Worm (Caenorhabditis elegans) whole organism, midembryonic: ENCODE results near the gene prk-2.

Experiments used
- T22C8.4 ChIP-seq: fragments of 200-800 bp; sonication (Bioruptor generic); IDR thresholded peaks from 2 replicates; pipeline ENCODE4 v1.3.6; 2022; ENCODE audit warnings: missing genetic modification characterization, missing compliant biosample characterization
- cog-1 ChIP-seq: sonication (generic microtip); optimal IDR thresholded peaks from 2 replicates; lab custom pipeline; 2016; ENCODE audit warnings: missing genetic modification characterization, missing compliant biosample characterization
- flt-1 ChIP-seq: fragments of 200-800 bp; sonication (Bioruptor generic); IDR thresholded peaks from 2 replicates; pipeline ENCODE4 v1.3.6; 2022; ENCODE audit warnings: missing genetic modification characterization, missing compliant biosample characterization
- klf-2 ChIP-seq: fragments of 200-800 bp; sonication (Bioruptor generic); conservative IDR thresholded peaks from 2 replicates; pipeline ENCODE4 v1.3.6; 2022; ENCODE audit warnings: missing genetic modification reagents, missing genetic modification characterization, missing compliant biosample characterization
- med-1 ChIP-seq: sonication (generic microtip); optimal IDR thresholded peaks from 2 replicates; lab custom pipeline; 2017; ENCODE audit warnings: missing genetic modification characterization, mild to moderate bottlenecking, missing compliant biosample characterization, antibody characterized with exemption, missing genetic modification reagents; ENCODE audit not compliant: insufficient read depth
- ref-1 ChIP-seq: fragments of 200-800 bp; sonication (Bioruptor generic); conservative IDR thresholded peaks from 2 replicates; pipeline ENCODE4 v1.3.6; 2022; ENCODE audit warnings: missing genetic modification reagents, missing genetic modification characterization, missing compliant biosample characterization
- tab-1 ChIP-seq: fragments of 200-800 bp; sonication (Bioruptor generic); IDR thresholded peaks from 2 replicates; pipeline ENCODE4 v1.3.6; 2022; ENCODE audit warnings: missing genetic modification characterization, missing compliant biosample characterization
- ztf-23 ChIP-seq: fragments of 200-800 bp; sonication (Bioruptor generic); IDR thresholded peaks from 2 replicates; pipeline ENCODE4 v1.3.6; 2022; ENCODE audit warnings: missing genetic modification reagents, missing genetic modification characterization, missing compliant biosample characterization
- ztf-29 ChIP-seq: fragments of 200-800 bp; sonication (Bioruptor generic); IDR thresholded peaks from 2 replicates; pipeline ENCODE4 v1.3.6; 2022; ENCODE audit warnings: missing genetic modification reagents, missing genetic modification characterization, missing compliant biosample characterization

Gene prk-2

ce11 chrIII:3370054-3370453 lies at the start of gene prk-2:
Gene prk-2, minus strand, starts transcription at chrIII:3370209.
- TF ChIP-seq tab-1 (no peak), ztf-29 (no peak), klf-2 (GFP tag; lab: Robert Waterston, UW) (no peak), ztf-23 (no peak), med-1 (GFP tag; lab: Kevin White, UChicago) (no peak), ref-1 (GFP tag; lab: Robert Waterston, UW) (no peak), flt-1 (GFP tag; lab: Robert Waterston, UW) (no peak), cog-1 (tag; lab: Kevin White, UChicago) (no peak), T22C8.4 (GFP tag; lab: Robert Waterston, UW) (no peak)

ce11 chrIII:3418906-3419305 lies 48.9 kb upstream of the prk-2 start:
- TF ChIP-seq klf-2 (GFP tag; lab: Robert Waterston, UW) (no peak), cog-1 (tag; lab: Kevin White, UChicago) (no peak), tab-1 (no peak), ref-1 (GFP tag; lab: Robert Waterston, UW) (no peak), T22C8.4 (GFP tag; lab: Robert Waterston, UW) (no peak), med-1 (GFP tag; lab: Kevin White, UChicago) (no peak), ztf-29 (no peak), flt-1 (GFP tag; lab: Robert Waterston, UW) (no peak), ztf-23 (no peak)

- TF ChIP-seq T22C8.4 (GFP tag; lab: Robert Waterston, UW) (no peak), tab-1 (no peak), flt-1 (GFP tag; lab: Robert Waterston, UW) (no peak)
Observed at ce11 chrIII:3417453-3417852, 47.4 kb upstream of the prk-2 start.

ce11 chrIII:3414412-3414811 lies 44.4 kb upstream of the prk-2 start:
- TF ChIP-seq ref-1 (GFP tag; lab: Robert Waterston, UW) (no peak), cog-1 (tag; lab: Kevin White, UChicago) (no peak), klf-2 (GFP tag; lab: Robert Waterston, UW) (no peak), tab-1 (no peak), T22C8.4 (GFP tag; lab: Robert Waterston, UW) (no peak), ztf-29 (no peak), flt-1 (GFP tag; lab: Robert Waterston, UW) (no peak), med-1 (GFP tag; lab: Kevin White, UChicago) (no peak), ztf-23 (no peak)

- TF ChIP-seq ztf-23 (no peak), ref-1 (GFP tag; lab: Robert Waterston, UW) (no peak)
Observed at ce11 chrIII:3413437-3413836, 43.4 kb upstream of the prk-2 start.

ce11 chrIII:3405535-3405934 lies 35.5 kb upstream of the prk-2 start, which contains the start of gene golg-4:
Gene golg-4, plus strand, starts transcription at chrIII:3405568.
- TF ChIP-seq T22C8.4 (GFP tag; lab: Robert Waterston, UW) (peak; percentile 68; the same call in 1 of the 2 replicates), flt-1 (GFP tag; lab: Robert Waterston, UW) (no peak), ztf-23 (no peak)

ce11 chrIII:3404354-3404913 lies 34.4 kb upstream of the prk-2 start, which contains the start of the genes npp-9 and F59A2.5:
Gene npp-9, minus strand, starts transcription at chrIII:3404479.
Gene F59A2.5, plus strand, starts transcription at chrIII:3404863.
- TF ChIP-seq ztf-29 (no peak), tab-1 (no peak), T22C8.4 (GFP tag; lab: Robert Waterston, UW) (no peak), med-1 (GFP tag; lab: Kevin White, UChicago) (no peak), cog-1 (tag; lab: Kevin White, UChicago) (no peak), ztf-23 (no peak), klf-2 (GFP tag; lab: Robert Waterston, UW) (no peak), ref-1 (GFP tag; lab: Robert Waterston, UW) (no peak), flt-1 (GFP tag; lab: Robert Waterston, UW) (no peak)

ce11 chrIII:3400444-3400843 lies 30.4 kb upstream of the prk-2 start:
- TF ChIP-seq T22C8.4 (GFP tag; lab: Robert Waterston, UW) (no peak), ztf-29 (no peak), ref-1 (GFP tag; lab: Robert Waterston, UW) (no peak), cog-1 (tag; lab: Kevin White, UChicago) (no peak), klf-2 (GFP tag; lab: Robert Waterston, UW) (no peak), flt-1 (GFP tag; lab: Robert Waterston, UW) (no peak), med-1 (GFP tag; lab: Kevin White, UChicago) (no peak), ztf-23 (no peak), tab-1 (no peak)

- TF ChIP-seq klf-2 (GFP tag; lab: Robert Waterston, UW) (no peak), flt-1 (GFP tag; lab: Robert Waterston, UW) (no peak), ref-1 (GFP tag; lab: Robert Waterston, UW) (no peak), T22C8.4 (GFP tag; lab: Robert Waterston, UW) (0 out of 2 replicates have a peak, but pooled peaks have one; percentile 31), ztf-23 (no peak)
Observed at ce11 chrIII:3398485-3398884, 28.5 kb upstream of the prk-2 start.

- TF ChIP-seq klf-2 (GFP tag; lab: Robert Waterston, UW) = no peak
- no peak for TF ChIP-seq T22C8.4 (GFP tag; lab: Robert Waterston, UW)
- no peak for TF ChIP-seq med-1 (GFP tag; lab: Kevin White, UChicago)
- TF ChIP-seq ztf-29 = no peak
- no peak for TF ChIP-seq ref-1 (GFP tag; lab: Robert Waterston, UW)
- no peak for TF ChIP-seq cog-1 (tag; lab: Kevin White, UChicago)
- TF ChIP-seq flt-1 (GFP tag; lab: Robert Waterston, UW) = no peak
- no peak for TF ChIP-seq ztf-23
- TF ChIP-seq tab-1 = no peak
Observed at ce11 chrIII:3397678-3398077, 27.7 kb upstream of the prk-2 start, which contains the start of gene clpf-1. Gene clpf-1, plus strand, starts transcription at chrIII:3397743.
